Worm (Caenorhabditis elegans): Measurements from ENCODE around the gene T20B12.7.

DNA sequence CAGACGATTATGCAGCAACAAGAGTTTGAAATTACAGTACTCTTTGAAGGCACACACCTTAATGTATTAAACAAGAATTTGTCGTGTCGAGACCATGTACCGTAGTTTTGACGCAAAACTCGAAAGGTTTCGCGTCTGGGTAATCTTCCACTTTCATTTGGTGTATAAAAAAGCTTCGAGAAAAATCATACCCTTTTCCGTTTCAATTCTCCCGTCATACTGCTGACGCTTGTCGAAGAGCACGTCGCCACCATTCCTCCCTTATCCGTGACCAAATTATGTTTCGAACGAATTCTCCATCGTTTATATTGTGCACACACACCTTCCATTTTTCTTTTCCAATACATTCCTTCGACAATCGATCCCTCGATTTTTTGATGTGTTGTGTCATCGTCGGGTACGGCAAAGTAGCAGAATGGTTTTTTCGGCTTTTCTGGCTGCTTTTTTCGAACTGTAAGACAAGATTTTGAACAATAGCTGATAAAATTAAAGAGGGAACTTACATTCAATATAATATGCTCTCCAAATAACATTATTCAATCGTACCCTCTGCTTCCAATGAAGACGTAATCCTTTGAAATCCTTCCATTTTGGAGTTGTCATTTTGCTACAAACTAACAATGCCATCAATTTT lies 4.9 kb downstream of the T20B12.7 start:
- TF ChIP-seq daf-12 (tag; optimal IDR thresholded peaks at IDR 0.05): no peak
- no peak for TF ChIP-seq mep-1 (tag; optimal IDR thresholded peaks at IDR 0.05)
- TF ChIP-seq ceh-28 (tag; optimal IDR thresholded peaks at IDR 0.05): no peak
- no peak for TF ChIP-seq jun-1 (tag; optimal IDR thresholded peaks at IDR 0.05)
- TF ChIP-seq ceh-44 (GFP tag; IDR thresholded peaks at IDR 0.05): no peak
- TF ChIP-seq nhr-6 (tag; optimal IDR thresholded peaks at IDR 0.05): no peak
- TF ChIP-seq ztf-7 (tag; optimal IDR thresholded peaks at IDR 0.05): no peak
- TF ChIP-seq fkh-10 (GFP tag; optimal IDR thresholded peaks at IDR 0.05): no peak
- no peak for TF ChIP-seq nhr-76 (tag; optimal IDR thresholded peaks at IDR 0.05)
